Worm (Caenorhabditis elegans) whole organism, mixed stage, embryonic: ENCODE results near the gene spp-26.

Experiments
- blmp-1 ChIP-seq: fragments of 150-350 bp; optimal IDR thresholded peaks from 2 replicates; lab custom pipeline; 2014; ENCODE audit warnings: missing biosample characterization, missing genetic modification characterization
- ceh-39 ChIP-seq: fragments of 150-350 bp; optimal IDR thresholded peaks from 2 replicates; lab custom pipeline; 2014; ENCODE audit warnings: missing biosample characterization, missing genetic modification characterization
- ceh-43 ChIP-seq: fragments of 200-800 bp; sonication (Bioruptor generic); optimal IDR thresholded peaks from 2 replicates; lab custom pipeline; 2018; ENCODE audit warnings: mild to moderate bottlenecking, missing genetic modification characterization, moderate library complexity, missing compliant biosample characterization
- ceh-83 ChIP-seq: fragments of 200-800 bp; sonication (Bioruptor generic); optimal IDR thresholded peaks from 2 replicates; lab custom pipeline; 2018; ENCODE audit warnings: mild to moderate bottlenecking, missing genetic modification characterization, missing compliant biosample characterization
- cnd-1 ChIP-seq: fragments of 200-800 bp; sonication (Bioruptor generic); optimal IDR thresholded peaks from 2 replicates; lab custom pipeline; 2018; ENCODE audit warnings: mild to moderate bottlenecking, missing genetic modification characterization, missing compliant biosample characterization
- drap-1 ChIP-seq: fragments of 200-800 bp; sonication (Bioruptor generic); optimal IDR thresholded peaks from 3 replicates; lab custom pipeline; 2018; ENCODE audit warnings: mild to moderate bottlenecking, missing genetic modification characterization, missing compliant biosample characterization
- elt-3 ChIP-seq: fragments of 150-350 bp; optimal IDR thresholded peaks from 2 replicates; lab custom pipeline; 2014; ENCODE audit warnings: missing biosample characterization, missing genetic modification characterization
- flh-1 ChIP-seq: fragments of 200-800 bp; sonication (Bioruptor generic); optimal IDR thresholded peaks from 2 replicates; lab custom pipeline; 2018; ENCODE audit warnings: mild to moderate bottlenecking, missing genetic modification characterization, moderate library complexity, missing compliant biosample characterization
- ham-2 ChIP-seq: fragments of 200-800 bp; sonication (Bioruptor generic); optimal IDR thresholded peaks from 2 replicates; lab custom pipeline; 2018; ENCODE audit warnings: mild to moderate bottlenecking, missing genetic modification characterization, missing compliant biosample characterization
- lin-32 ChIP-seq: fragments of 200-800 bp; sonication (Bioruptor generic); optimal IDR thresholded peaks from 2 replicates; lab custom pipeline; 2018; ENCODE audit warnings: mild to moderate bottlenecking, missing genetic modification characterization, missing compliant biosample characterization
- lsy-2 ChIP-seq: fragments of 150-350 bp; optimal IDR thresholded peaks from 2 replicates; lab custom pipeline; 2014; ENCODE audit warnings: missing biosample characterization, missing genetic modification characterization
- mab-5 ChIP-seq: fragments of 150-350 bp; optimal IDR thresholded peaks from 2 replicates; lab custom pipeline; 2014; ENCODE audit warnings: missing biosample characterization, missing genetic modification characterization
- mep-1 ChIP-seq: fragments of 150-350 bp; optimal IDR thresholded peaks from 2 replicates; lab custom pipeline; 2017; ENCODE audit warnings: missing biosample characterization, missing genetic modification reagents, missing genetic modification characterization, inconsistent platforms
- mls-2 ChIP-seq: sonication (generic microtip); optimal IDR thresholded peaks from 2 replicates; lab custom pipeline; 2016; ENCODE audit warnings: mild to moderate bottlenecking, missing genetic modification characterization, moderate library complexity, missing compliant biosample characterization
- nhr-237 ChIP-seq: fragments of 150-350 bp; optimal IDR thresholded peaks from 2 replicates; lab custom pipeline; 2014; ENCODE audit warnings: missing biosample characterization, missing genetic modification characterization
- nhr-76 ChIP-seq: sonication (generic microtip); optimal IDR thresholded peaks from 2 replicates; lab custom pipeline; 2017; ENCODE audit warnings: missing biosample characterization, missing genetic modification characterization
- sem-2 ChIP-seq: fragments of 200-800 bp; sonication (Bioruptor generic); optimal IDR thresholded peaks from 2 replicates; lab custom pipeline; 2018; ENCODE audit warnings: mild to moderate bottlenecking, missing genetic modification characterization, missing compliant biosample characterization
- snpc-4 ChIP-seq: fragments of 150-350 bp; optimal IDR thresholded peaks from 2 replicates; lab custom pipeline; 2014; ENCODE audit warnings: missing biosample characterization, missing genetic modification characterization
- sptf-1 ChIP-seq: sonication (generic microtip); optimal IDR thresholded peaks from 2 replicates; lab custom pipeline; 2017; ENCODE audit warnings: mild to moderate bottlenecking, missing genetic modification characterization, moderate library complexity, missing compliant biosample characterization
- unc-120 ChIP-seq: sonication (generic microtip); optimal IDR thresholded peaks from 2 replicates; lab custom pipeline; 2017; ENCODE audit warnings: missing genetic modification characterization, missing compliant biosample characterization; ENCODE audit not compliant: poor library complexity, severe bottlenecking
- unc-39 ChIP-seq: fragments of 150-350 bp; optimal IDR thresholded peaks from 2 replicates; lab custom pipeline; 2014; ENCODE audit warnings: missing biosample characterization, missing genetic modification characterization
- unc-62 ChIP-seq: fragments of 150-350 bp; optimal IDR thresholded peaks from 2 replicates; lab custom pipeline; 2014; ENCODE audit warnings: missing biosample characterization, missing genetic modification reagents, missing genetic modification characterization
- zip-8 ChIP-seq: fragments of 150-350 bp; optimal IDR thresholded peaks from 2 replicates; lab custom pipeline; 2014; ENCODE audit warnings: missing biosample characterization, missing genetic modification characterization
- ztf-11 ChIP-seq: fragments of 150-350 bp; optimal IDR thresholded peaks from 2 replicates; lab custom pipeline; 2014; ENCODE audit warnings: missing biosample characterization, missing genetic modification characterization

spp-26 gene

DNA sequence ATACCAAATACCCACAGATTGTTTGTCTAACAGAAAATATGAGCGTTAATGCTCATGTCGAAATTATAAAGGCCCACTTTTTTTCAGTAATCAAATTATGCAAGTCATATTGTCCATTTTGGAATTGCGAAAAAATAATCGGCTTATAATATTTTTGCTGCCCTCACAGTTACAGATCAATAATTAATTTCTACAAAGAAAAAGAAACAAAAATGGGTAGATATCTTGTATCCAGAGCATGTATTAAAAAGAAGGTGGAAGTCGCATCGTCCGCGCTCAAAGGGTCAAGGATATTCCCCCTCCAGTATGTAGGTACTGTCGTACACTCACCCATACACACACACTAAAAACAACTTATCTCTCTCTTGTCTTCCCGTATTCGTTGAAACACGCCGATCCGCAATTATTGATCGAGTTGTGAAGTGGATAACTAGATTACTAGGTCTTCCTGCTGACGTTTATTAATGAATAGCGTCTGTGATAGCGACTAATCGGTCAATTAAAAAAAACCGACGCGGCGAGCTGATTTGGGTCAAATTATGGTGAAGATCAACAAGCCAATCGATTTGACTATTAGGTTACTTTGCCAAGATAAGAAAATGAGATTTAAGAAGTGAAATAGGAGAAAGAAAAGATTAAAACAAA, 45.1 kb downstream of the spp-26 start:
- TF ChIP-seq sptf-1 (tag; lab: Kevin White, UChicago) (no peak), drap-1 (GFP tag; lab: Kevin White, UChicago) (no peak), nhr-76 (tag; lab: Kevin White, UChicago) (no peak), ceh-83 (no peak), mep-1 (no peak)

DNA sequence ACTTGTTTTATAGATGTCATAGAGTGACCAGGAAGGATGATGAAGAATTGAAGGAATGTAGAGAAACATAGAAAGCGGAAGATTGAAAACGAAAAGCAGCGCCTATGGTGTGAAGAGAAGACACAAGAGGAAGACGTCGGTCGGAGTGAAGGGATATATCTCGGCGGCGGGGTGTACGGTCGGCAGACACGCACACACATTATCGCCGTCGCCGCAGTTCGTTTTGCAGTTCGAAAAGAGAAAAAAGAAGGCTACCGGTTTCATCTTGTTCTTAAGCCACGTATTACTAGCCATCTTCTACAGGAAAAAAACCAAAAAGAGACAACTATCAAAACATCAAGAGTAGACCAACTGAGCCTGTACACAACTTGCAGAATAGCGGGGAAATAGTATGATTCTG, 45.6 kb downstream of the spp-26 start:
- TF ChIP-seq blmp-1 (tag; lab: Kevin White, UChicago): no peak
- peak; percentile 29 for TF ChIP-seq ham-2 (GFP tag; lab: Kevin White, UChicago)
- no peak for TF ChIP-seq elt-3

DNA sequence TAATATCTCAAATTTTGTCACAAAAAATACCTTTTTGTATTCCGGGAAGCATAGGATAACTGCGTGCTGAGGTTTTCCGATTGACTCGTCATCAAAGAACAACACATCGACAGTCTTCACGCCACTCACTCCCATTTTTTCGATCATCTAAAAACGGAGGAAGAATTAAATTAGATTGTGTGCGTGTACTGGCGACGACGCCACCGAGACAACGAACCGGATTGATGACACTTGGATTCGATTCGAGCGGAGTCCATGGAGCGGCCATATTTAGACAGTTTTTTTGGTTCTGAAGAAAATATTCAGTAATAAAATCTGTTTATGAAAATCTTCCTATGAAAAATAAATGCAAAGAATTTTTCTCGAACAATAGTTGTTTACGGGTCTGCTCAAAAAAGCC, 47.9 kb downstream of the spp-26 start, which contains the start of gene ubh-1:
ubh-1 (minus strand) TSS at position 289 of the 400 bp plus-strand sequence.
- TF ChIP-seq nhr-237 (tag; lab: Kevin White, UChicago) (no peak), cnd-1 (no peak), elt-3 (no peak), zip-8 (no peak), ceh-39 (tag; lab: Kevin White, UChicago) (no peak), mls-2 (tag; lab: Kevin White, UChicago) (no peak), ztf-11 (no peak), flh-1 (GFP tag; lab: Kevin White, UChicago) (no peak), mep-1 (no peak), mab-5 (tag; lab: Kevin White, UChicago) (no peak), lsy-2 (no peak), sem-2 (no peak), ceh-43 (GFP tag; lab: Kevin White, UChicago) (no peak)

DNA sequence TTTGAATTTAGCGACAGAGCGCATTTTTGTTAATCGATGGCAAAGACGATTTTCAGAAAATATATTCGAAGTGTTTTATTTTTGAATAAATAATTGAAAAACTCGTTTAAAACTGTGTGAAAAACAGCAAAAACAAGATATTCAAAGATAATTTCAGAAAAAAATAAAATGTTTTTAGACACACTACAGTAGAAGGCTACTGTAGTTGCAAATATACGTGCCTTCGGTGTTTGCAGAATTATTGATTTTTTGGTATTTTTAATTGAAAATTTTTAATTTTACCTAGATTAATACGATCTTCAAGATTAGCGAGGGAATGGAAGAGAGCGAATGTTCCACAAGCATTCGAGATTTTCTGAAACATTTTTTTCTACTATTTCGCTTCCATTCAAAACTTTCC, 48.4 kb downstream of the spp-26 start:
- TF ChIP-seq unc-120 (tag; lab: Kevin White, UChicago): no peak
- no peak for TF ChIP-seq lsy-2
- TF ChIP-seq unc-62 (GFP tag; lab: Kevin White, UChicago): no peak
- no peak for TF ChIP-seq ceh-43 (GFP tag; lab: Kevin White, UChicago)
- no peak for TF ChIP-seq lin-32
- TF ChIP-seq ham-2 (GFP tag; lab: Kevin White, UChicago): no peak

DNA sequence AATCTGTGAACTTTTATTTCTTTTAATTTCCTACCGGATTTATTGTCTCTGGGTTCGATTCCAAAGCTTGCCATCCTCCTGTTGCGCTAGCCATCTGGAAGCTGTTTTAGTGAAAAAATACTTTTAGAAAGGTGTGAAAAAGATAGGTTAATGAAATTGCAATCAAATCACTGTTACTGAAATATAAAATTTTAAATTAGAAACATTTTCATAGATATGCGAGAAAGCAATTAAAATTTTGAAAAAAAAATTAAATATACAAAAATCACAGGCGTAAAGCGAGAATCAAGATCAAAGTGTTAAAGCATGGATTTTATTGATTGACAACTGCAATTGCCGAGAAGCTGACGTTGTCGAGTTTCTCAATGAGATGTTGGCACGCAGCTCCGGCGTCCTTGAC, 49.3 kb downstream of the spp-26 start, which contains the start of gene ubh-2:
ubh-2 (minus strand) TSS at position 101 of the 400 bp plus-strand sequence.
- TF ChIP-seq zip-8: no peak
- TF ChIP-seq mep-1: no peak
- no peak for TF ChIP-seq unc-39 (tag; lab: Kevin White, UChicago)
- no peak for TF ChIP-seq cnd-1
- no peak for TF ChIP-seq snpc-4 (tag; lab: Kevin White, UChicago)
- TF ChIP-seq unc-120 (tag; lab: Kevin White, UChicago): no peak
